Fruit fly (Drosophila melanogaster) whole organism, embryonic: ENCODE data around the gene CG7556.

Source experiments
- Aef1 ChIP-seq: fragments of 200-800 bp; sonication (Bioruptor generic); IDR thresholded peaks from 3 replicates; pipeline ENCODE4 v1.3.6; 2022; ENCODE audit warnings: missing biosample characterization, missing genetic modification characterization
- Atf3 ChIP-seq: fragments of 200-800 bp; sonication (Bioruptor generic); optimal IDR thresholded peaks from 3 replicates; lab custom pipeline; 2016; ENCODE audit warnings: missing biosample characterization, missing genetic modification characterization
- CG10209 ChIP-seq: fragments of 200-800 bp; sonication (Bioruptor generic); optimal IDR thresholded peaks from 3 replicates; lab custom pipeline; 2017; ENCODE audit warnings: missing biosample characterization, mild to moderate bottlenecking, missing genetic modification characterization, missing genetic modification reagents
- CG10267 ChIP-seq: fragments of 200-800 bp; sonication (Bioruptor generic); optimal IDR thresholded peaks from 2 replicates; lab custom pipeline; 2018; ENCODE audit warnings: missing biosample characterization, mild to moderate bottlenecking, missing genetic modification characterization, moderate library complexity
- CG14667 ChIP-seq: fragments of 200-800 bp; sonication (Bioruptor generic); IDR thresholded peaks from 2 replicates; pipeline ENCODE4 v1.3.6; 2022; ENCODE audit warnings: missing biosample characterization, missing genetic modification characterization
- CG15601 ChIP-seq: fragments of 200-800 bp; sonication (Bioruptor generic); optimal IDR thresholded peaks from 3 replicates; lab custom pipeline; 2019; ENCODE audit warnings: missing biosample characterization, mild to moderate bottlenecking, missing genetic modification characterization, moderate library complexity
- CG1647 ChIP-seq: fragments of 200-800 bp; sonication (Bioruptor generic); optimal IDR thresholded peaks from 3 replicates; lab custom pipeline; 2016; ENCODE audit warnings: missing biosample characterization, missing genetic modification characterization
- CG17359 ChIP-seq: fragments of 200-800 bp; sonication (Bioruptor generic); optimal IDR thresholded peaks from 3 replicates; lab custom pipeline; 2018; ENCODE audit warnings: missing biosample characterization, mild to moderate bottlenecking, missing genetic modification characterization, moderate library complexity
- CG17361 ChIP-seq: fragments of 200-800 bp; sonication (Bioruptor generic); IDR thresholded peaks from 3 replicates; pipeline ENCODE4 v1.3.6; 2022; ENCODE audit warnings: missing biosample characterization, missing genetic modification characterization
- CG17612 ChIP-seq: fragments of 200-800 bp; sonication (Bioruptor generic); IDR thresholded peaks from 2 replicates; pipeline ENCODE4 v1.3.6; 2022; ENCODE audit warnings: missing biosample characterization, missing genetic modification characterization
- CG17912 ChIP-seq: fragments of 200-800 bp; sonication (Bioruptor generic); optimal IDR thresholded peaks from 2 replicates; lab custom pipeline; 2018; ENCODE audit warnings: missing biosample characterization, mild to moderate bottlenecking, missing genetic modification characterization
- CG18262 ChIP-seq: fragments of 200-800 bp; optimal IDR thresholded peaks from 3 replicates; lab custom pipeline; 2019; ENCODE audit warnings: missing biosample characterization, mild to moderate bottlenecking, missing genetic modification characterization, moderate library complexity
- CG18764 ChIP-seq: fragments of 200-800 bp; sonication (Bioruptor generic); optimal IDR thresholded peaks from 3 replicates; lab custom pipeline; 2016; ENCODE audit warnings: missing biosample characterization, missing genetic modification characterization
- CG2116 ChIP-seq: fragments of 200-800 bp; sonication (Bioruptor generic); optimal IDR thresholded peaks from 3 replicates; lab custom pipeline; 2018; ENCODE audit warnings: missing biosample characterization, mild to moderate bottlenecking, missing genetic modification characterization
- CG43689 ChIP-seq: fragments of 200-800 bp; sonication (Bioruptor generic); IDR thresholded peaks from 2 replicates; pipeline ENCODE4 v1.3.6; 2022; ENCODE audit warnings: missing biosample characterization, missing genetic modification characterization
- CG4707 ChIP-seq: fragments of 200-800 bp; sonication (Bioruptor generic); optimal IDR thresholded peaks from 2 replicates; lab custom pipeline; 2018; ENCODE audit warnings: missing biosample characterization, mild to moderate bottlenecking, missing genetic modification characterization, moderate library complexity
- CG4820 ChIP-seq: fragments of 200-800 bp; sonication (Bioruptor generic); optimal IDR thresholded peaks from 3 replicates; lab custom pipeline; 2016; ENCODE audit warnings: missing biosample characterization, missing genetic modification characterization
- CG7556 ChIP-seq: fragments of 200-800 bp; sonication (Bioruptor generic); optimal IDR thresholded peaks from 2 replicates; lab custom pipeline; 2017; ENCODE audit warnings: missing biosample characterization, mild to moderate bottlenecking, missing genetic modification characterization
- CG7987 ChIP-seq: fragments of 200-800 bp; sonication (Bioruptor generic); optimal IDR thresholded peaks from 2 replicates; lab custom pipeline; 2018; ENCODE audit warnings: missing biosample characterization, mild to moderate bottlenecking, missing genetic modification characterization, moderate library complexity
- CkIIα-i1 ChIP-seq: fragments of 200-800 bp; sonication (Bioruptor generic); IDR thresholded peaks from 2 replicates; pipeline ENCODE4 v1.3.6; 2022; ENCODE audit warnings: missing biosample characterization, missing genetic modification characterization
- ERR ChIP-seq: fragments of 200-800 bp; sonication (Bioruptor generic); optimal IDR thresholded peaks from 2 replicates; lab custom pipeline; 2016; ENCODE audit warnings: missing biosample characterization, missing genetic modification characterization
- Ets97D ChIP-seq: fragments of 200-800 bp; sonication (Bioruptor generic); optimal IDR thresholded peaks from 3 replicates; lab custom pipeline; 2016; ENCODE audit warnings: missing biosample characterization, missing genetic modification characterization
- Fer1 ChIP-seq: fragments of 200-800 bp; sonication (Bioruptor generic); optimal IDR thresholded peaks from 2 replicates; lab custom pipeline; 2017; ENCODE audit warnings: missing biosample characterization, mild to moderate bottlenecking, missing genetic modification characterization
- Gug ChIP-seq: fragments of 200-800 bp; sonication (Bioruptor generic); IDR thresholded peaks from 4 replicates; pipeline ENCODE4 v1.3.6; 2022; ENCODE audit warnings: missing biosample characterization, missing genetic modification characterization
- HmgD ChIP-seq: fragments of 200-800 bp; sonication (Bioruptor generic); optimal IDR thresholded peaks from 3 replicates; lab custom pipeline; 2016; ENCODE audit warnings: missing biosample characterization, missing genetic modification characterization
- Lhr ChIP-seq: fragments of 200-800 bp; sonication (Bioruptor generic); optimal IDR thresholded peaks from 3 replicates; lab custom pipeline; 2017; ENCODE audit warnings: mild to moderate bottlenecking, missing biosample characterization, missing genetic modification reagents, missing genetic modification characterization
- Med ChIP-seq: fragments of 200-800 bp; sonication (Bioruptor generic); peaks from one replicate; lab custom pipeline; 2016; ENCODE audit warnings: missing biosample characterization, missing genetic modification characterization, mild to moderate bottlenecking, inconsistent platforms, moderate library complexity
- NfI ChIP-seq: fragments of 200-800 bp; sonication (Bioruptor generic); optimal IDR thresholded peaks from 3 replicates; lab custom pipeline; 2018; ENCODE audit warnings: missing biosample characterization, mild to moderate bottlenecking, missing genetic modification characterization, moderate library complexity
- Usf ChIP-seq: fragments of 200-800 bp; sonication (Bioruptor generic); optimal IDR thresholded peaks from 2 replicates; lab custom pipeline; 2017; ENCODE audit warnings: missing genotype, missing biosample characterization, missing genetic modification characterization
- al ChIP-seq: fragments of 200-800 bp; sonication (Bioruptor generic); IDR thresholded peaks from 2 replicates; pipeline ENCODE4 v1.3.6; 2022; ENCODE audit warnings: missing biosample characterization, missing genetic modification characterization
- cas ChIP-seq: fragments of 200-800 bp; sonication (Bioruptor generic); IDR thresholded peaks from 2 replicates; pipeline ENCODE4 v1.3.6; 2022; ENCODE audit warnings: missing biosample characterization, missing genetic modification characterization
- caup ChIP-seq: fragments of 200-800 bp; sonication (Bioruptor generic); optimal IDR thresholded peaks from 3 replicates; lab custom pipeline; 2017; ENCODE audit warnings: missing biosample characterization, mild to moderate bottlenecking, missing genetic modification characterization, moderate library complexity; ENCODE audit not compliant: severe bottlenecking
- danr ChIP-seq: fragments of 200-800 bp; sonication (Bioruptor generic); IDR thresholded peaks from 2 replicates; pipeline ENCODE4 v1.3.6; 2022; ENCODE audit warnings: missing biosample characterization, missing genetic modification characterization
- fd3F ChIP-seq: fragments of 200-800 bp; sonication (Bioruptor generic); optimal IDR thresholded peaks from 2 replicates; lab custom pipeline; 2018; ENCODE audit warnings: missing biosample characterization, mild to moderate bottlenecking, missing genetic modification characterization, moderate library complexity
- gsb-n ChIP-seq: fragments of 200-800 bp; sonication (Bioruptor generic); optimal IDR thresholded peaks from 3 replicates; lab custom pipeline; 2018; ENCODE audit warnings: missing biosample characterization, mild to moderate bottlenecking, missing genetic modification characterization
- hb ChIP-seq: fragments of 200-800 bp; sonication (Bioruptor generic); IDR thresholded peaks from 3 replicates; pipeline ENCODE4 v1.3.6; 2022; ENCODE audit warnings: missing biosample characterization, missing genetic modification characterization; ENCODE audit not compliant: partially characterized antibody
- hbn ChIP-seq: fragments of 200-800 bp; sonication (Bioruptor generic); IDR thresholded peaks from 2 replicates; pipeline ENCODE4 v1.3.6; 2022; ENCODE audit warnings: missing biosample characterization, missing genetic modification characterization; ENCODE audit not compliant: partially characterized antibody
- kni ChIP-seq: fragments of 200-800 bp; sonication (Bioruptor generic); optimal IDR thresholded peaks from 3 replicates; lab custom pipeline; 2017; ENCODE audit warnings: mild to moderate bottlenecking, missing biosample characterization, missing genetic modification reagents, missing genetic modification characterization
- maf-S ChIP-seq: fragments of 200-800 bp; sonication (Bioruptor generic); optimal IDR thresholded peaks from 2 replicates; lab custom pipeline; 2016; ENCODE audit warnings: missing biosample characterization, missing genetic modification characterization
- nerfin-1 ChIP-seq: fragments of 200-800 bp; sonication (Bioruptor generic); optimal IDR thresholded peaks from 3 replicates; lab custom pipeline; 2019; ENCODE audit warnings: missing biosample characterization, mild to moderate bottlenecking, missing genetic modification characterization, moderate library complexity
- nom ChIP-seq: fragments of 200-800 bp; sonication (Bioruptor generic); optimal IDR thresholded peaks from 2 replicates; lab custom pipeline; 2017; ENCODE audit warnings: missing biosample characterization, missing genetic modification characterization, mild to moderate bottlenecking, moderate library complexity, missing genetic modification reagents
- odd ChIP-seq: fragments of 200-800 bp; sonication (Bioruptor generic); optimal IDR thresholded peaks from 2 replicates; lab custom pipeline; 2017; ENCODE audit warnings: missing biosample characterization, mild to moderate bottlenecking, missing genetic modification characterization
- pb ChIP-seq: fragments of 200-800 bp; sonication (Bioruptor generic); optimal IDR thresholded peaks from 3 replicates; lab custom pipeline; 2016; ENCODE audit warnings: missing biosample characterization, missing genetic modification characterization
- repo ChIP-seq: fragments of 200-800 bp; sonication (Bioruptor generic); optimal IDR thresholded peaks from 2 replicates; lab custom pipeline; 2016; ENCODE audit warnings: missing biosample characterization, missing genetic modification characterization
- run ChIP-seq: fragments of 200-800 bp; sonication (Bioruptor generic); optimal IDR thresholded peaks from 3 replicates; lab custom pipeline; 2018; ENCODE audit warnings: missing biosample characterization, mild to moderate bottlenecking, missing genetic modification characterization
- scrt ChIP-seq: fragments of 200-800 bp; sonication (Bioruptor generic); optimal IDR thresholded peaks from 2 replicates; lab custom pipeline; 2018; ENCODE audit warnings: missing biosample characterization, mild to moderate bottlenecking, missing genetic modification characterization, moderate library complexity
- seq ChIP-seq: fragments of 200-800 bp; sonication (Bioruptor generic); IDR thresholded peaks from 2 replicates; pipeline ENCODE4 v1.3.6; 2022; ENCODE audit warnings: missing biosample characterization, missing genetic modification characterization
- tgo ChIP-seq: fragments of 200-800 bp; sonication (Bioruptor generic); IDR thresholded peaks from 3 replicates; pipeline ENCODE4 v1.3.6; 2022; ENCODE audit warnings: missing biosample characterization, missing genetic modification characterization
- unc-4 ChIP-seq: fragments of 200-800 bp; sonication (Bioruptor generic); IDR thresholded peaks from 2 replicates; pipeline ENCODE4 v1.3.6; 2022; ENCODE audit warnings: missing biosample characterization, missing genetic modification characterization; ENCODE audit not compliant: partially characterized antibody
- z ChIP-seq: fragments of 200-800 bp; sonication (Bioruptor generic); IDR thresholded peaks from 3 replicates; pipeline ENCODE4 v1.3.6; 2022; ENCODE audit warnings: missing biosample characterization, missing genetic modification characterization

Gene CG7556

dm6 chrX:19179696-19180255 is at the start of gene CG7556, which contains the start of gene CG7453 (continued):
- TF ChIP-seq fd3F (GFP tag; lab: Kevin White, UChicago), result peak; percentile 44
- peak; percentile 35 for TF ChIP-seq Atf3
- peak; percentile 71 for TF ChIP-seq Fer1 (GFP tag; lab: Kevin White, UChicago)
- TF ChIP-seq ERR (GFP tag; lab: Kevin White, UChicago), result no peak
- peak; percentile 77 for TF ChIP-seq CG18262 (tag; lab: Kevin White, UChicago)
- no peak for TF ChIP-seq seq (GFP tag; lab: Robert Waterston, UW)
- TF ChIP-seq hb (GFP tag; lab: Robert Waterston, UW), result no peak
- TF ChIP-seq hbn (GFP tag; lab: Robert Waterston, UW), result no peak
- no peak for TF ChIP-seq z
- peak; percentile 76 for TF ChIP-seq NfI (GFP tag; lab: Kevin White, UChicago)
- peak; percentile 15 for TF ChIP-seq nom (GFP tag; lab: Kevin White, UChicago)
- peak; percentile 38; the same call in 3 of the 4 replicates for TF ChIP-seq Gug (GFP tag; lab: Robert Waterston, UW)
- TF ChIP-seq CG17612 (GFP tag; lab: Robert Waterston, UW), result no peak
- no peak for TF ChIP-seq CG43689 (GFP tag; lab: Robert Waterston, UW)
- peak; percentile 92 for TF ChIP-seq CG7556
- TF ChIP-seq CG17912 (GFP tag; lab: Kevin White, UChicago), result no peak
- peak; percentile 28; the same call in 1 of the 2 replicates for TF ChIP-seq CG14667 (GFP tag; lab: Robert Waterston, UW)
- TF ChIP-seq pb (GFP tag; lab: Kevin White, UChicago), result peak; percentile 45
- TF ChIP-seq CkIIα-i1, result no peak
- peak; percentile 48 for TF ChIP-seq CG1647 (GFP tag; lab: Kevin White, UChicago)
- peak; percentile 58 for TF ChIP-seq odd (GFP tag; lab: Kevin White, UChicago)
- TF ChIP-seq CG7987, result no peak
- no peak for TF ChIP-seq run
- peak; percentile 28 for TF ChIP-seq HmgD (GFP tag; lab: Kevin White, UChicago)
- peak; percentile 68 for TF ChIP-seq CG15601
- TF ChIP-seq danr (GFP tag; lab: Robert Waterston, UW), result 0 out of 2 replicates have a peak, but pooled peaks have one; percentile 5
- peak; percentile 57 for TF ChIP-seq gsb-n (tag; lab: Kevin White, UChicago)
- peak; percentile 90 for TF ChIP-seq Med
- TF ChIP-seq Lhr (GFP tag; lab: Kevin White, UChicago), result peak; percentile 35
- TF ChIP-seq CG18764 (GFP tag; lab: Kevin White, UChicago), result peak; percentile 58
- peak; percentile 61 for TF ChIP-seq Ets97D (GFP tag; lab: Kevin White, UChicago)
- peak; percentile 7 for TF ChIP-seq kni (GFP tag; lab: Kevin White, UChicago)
- TF ChIP-seq CG10209, result peak; percentile 65
- peak; percentile 55 for TF ChIP-seq Aef1 (GFP tag; lab: Robert Waterston, UW)
- TF ChIP-seq tgo (GFP tag; lab: Robert Waterston, UW), result peak; percentile 60
- TF ChIP-seq repo (GFP tag; lab: Kevin White, UChicago), result peak; percentile 55
- no peak for TF ChIP-seq CG4707 (GFP tag; lab: Kevin White, UChicago)
- no peak for TF ChIP-seq unc-4
- peak; percentile 28 for TF ChIP-seq scrt (GFP tag; lab: Kevin White, UChicago)
- peak; percentile 57 for TF ChIP-seq CG17359
- TF ChIP-seq CG10267 (tag; lab: Kevin White, UChicago), result peak; percentile 76
- peak; percentile 71 for TF ChIP-seq maf-S (GFP tag; lab: Kevin White, UChicago)
- peak; percentile 30 for TF ChIP-seq Usf (GFP tag; lab: Kevin White, UChicago)
- TF ChIP-seq caup (GFP tag; lab: Kevin White, UChicago), result peak; percentile 42
- TF ChIP-seq cas (GFP tag; lab: Robert Waterston, UW), result no peak
- peak; percentile 57 for TF ChIP-seq nerfin-1
- peak; percentile 84; the same call in 2 of the 3 replicates for TF ChIP-seq CG17361
- TF ChIP-seq CG2116, result peak; percentile 86
- peak; percentile 60 for TF ChIP-seq CG4820 (GFP tag; lab: Kevin White, UChicago)
- 0 out of 2 replicates have a peak, but pooled peaks have one; percentile 16 for TF ChIP-seq al (GFP tag; lab: Robert Waterston, UW)
